Worm (Caenorhabditis elegans) whole organism, late embryonic: ENCODE measurements around the gene hcp-1.

Source experiments
- ama-1 ChIP-seq: fragments of 150-350 bp; optimal IDR thresholded peaks from 2 replicates; lab custom pipeline; 2014
- ceh-45 ChIP-seq: fragments of 200-800 bp; sonication (Bioruptor generic); IDR thresholded peaks from 2 replicates; pipeline ENCODE4 v1.3.6; 2022; ENCODE audit warnings: missing genetic modification reagents, missing genetic modification characterization, missing compliant biosample characterization
- ceh-9 ChIP-seq: sonication (generic microtip); optimal IDR thresholded peaks from 2 replicates; lab custom pipeline; 2016; ENCODE audit warnings: mild to moderate bottlenecking, missing genetic modification characterization, inconsistent platforms, missing compliant biosample characterization
- che-1 ChIP-seq: sonication (generic microtip); optimal IDR thresholded peaks from 2 replicates; lab custom pipeline; 2016; ENCODE audit warnings: mild to moderate bottlenecking, missing genetic modification characterization, missing compliant biosample characterization
- elt-2 ChIP-seq: sonication (generic microtip); optimal IDR thresholded peaks from 2 replicates; lab custom pipeline; 2016; ENCODE audit warnings: missing genetic modification reagents, missing genetic modification characterization, missing compliant biosample characterization
- hlh-6 ChIP-seq: sonication (generic microtip); optimal IDR thresholded peaks from 2 replicates; lab custom pipeline; 2016; ENCODE audit warnings: missing genotype, missing genetic modification characterization, missing compliant biosample characterization
- madf-2 ChIP-seq: sonication (generic microtip); optimal IDR thresholded peaks from 2 replicates; lab custom pipeline; 2017; ENCODE audit warnings: missing genetic modification characterization, missing compliant biosample characterization
- pha-2 ChIP-seq: sonication (generic microtip); optimal IDR thresholded peaks from 2 replicates; lab custom pipeline; 2017; ENCODE audit warnings: mild to moderate bottlenecking, missing genetic modification characterization, missing compliant biosample characterization
- pha-4 ChIP-seq: fragments of 150-350 bp; optimal IDR thresholded peaks from 2 replicates; lab custom pipeline; 2018; ENCODE audit warnings: missing biosample characterization, missing genetic modification reagents, missing genetic modification characterization
- unc-3 ChIP-seq, 2 experiments: fragments of 200-800 bp in 1 of 2; sonication (Bioruptor generic) in 1 of 2; sonication (generic microtip) in 1 of 2; conservative IDR thresholded peaks in 1 of 2; optimal IDR thresholded peaks in 1 of 2; 2 replicates each; pipeline versions ENCODE4 v1.3.6 to Lab custom; 2016 to 2022; ENCODE audit warnings: missing compliant biosample characterization in 2 of 2, missing genetic modification characterization in 2 of 2, missing genetic modification reagents in 1 of 2

DNA sequence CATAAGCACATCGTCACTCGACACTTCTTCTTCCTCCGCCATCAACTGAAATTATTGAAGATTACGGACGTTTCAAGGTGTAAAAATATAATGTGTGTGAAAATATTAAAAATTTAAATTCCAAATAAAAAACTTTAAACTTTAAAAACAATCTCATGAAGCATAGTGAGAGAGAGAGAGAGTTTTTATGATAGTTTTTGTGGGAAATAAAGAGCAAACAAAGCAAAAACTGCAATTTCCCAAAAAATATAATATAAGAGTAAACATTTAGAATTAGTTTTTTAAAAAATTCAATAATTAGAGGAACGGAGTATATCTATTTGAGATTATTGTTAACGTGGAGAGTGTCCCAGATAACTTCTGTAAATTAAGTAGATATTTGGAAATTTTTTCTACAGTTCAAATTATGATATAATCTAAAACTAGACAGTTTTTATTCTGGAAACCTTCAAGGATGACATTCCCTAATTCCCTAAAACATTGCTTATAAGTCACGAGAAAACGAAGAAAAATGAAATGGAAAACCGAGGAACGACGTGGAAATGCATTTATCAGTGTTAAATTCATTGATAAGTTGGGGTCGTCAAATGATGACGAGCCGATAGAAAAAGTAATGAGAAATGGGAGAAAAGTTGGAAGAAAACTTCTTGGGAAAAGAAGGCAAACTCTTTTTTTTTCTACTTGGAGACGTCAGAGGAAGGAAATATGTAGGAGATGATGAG lies 47.4 kb upstream of the hcp-1 start, which contains the start of gene dre-1:
- no peak for TF ChIP-seq pha-2 (tag; lab: Kevin White, UChicago)
- no peak for TF ChIP-seq ama-1 (lab: Kevin White, UChicago)
- TF ChIP-seq elt-2 (tag; lab: Kevin White, UChicago): no peak
- no peak for TF ChIP-seq pha-4 (tag; lab: Kevin White, UChicago)
- TF ChIP-seq madf-2 (tag; lab: Kevin White, UChicago): no peak
- TF ChIP-seq unc-3 (GFP tag; conservative IDR thresholded peaks at IDR 0.05; lab: Robert Waterston, UW): no peak
- no peak for TF ChIP-seq unc-3 (tag; optimal IDR thresholded peaks at IDR 0.05; lab: Kevin White, UChicago)
- no peak for TF ChIP-seq che-1 (tag; lab: Kevin White, UChicago)
- TF ChIP-seq hlh-6 (tag; lab: Kevin White, UChicago): no peak
- TF ChIP-seq ceh-9 (tag; lab: Kevin White, UChicago): no peak
- no peak for TF ChIP-seq ceh-45 (GFP tag; lab: Robert Waterston, UW)
